Fruit fly (Drosophila melanogaster) whole organism, pupa: ENCODE measurements around the gene CG17327.

Experiments used
- CG10348 ChIP-seq: fragments of 200-800 bp; sonication (Bioruptor generic); IDR thresholded peaks from 2 replicates; pipeline ENCODE4 v1.3.6; 2022; ENCODE audit warnings: missing biosample characterization, missing genetic modification characterization
- CG12605 ChIP-seq: fragments of 200-800 bp; sonication (Bioruptor generic); IDR thresholded peaks from 2 replicates; pipeline ENCODE4 v1.3.6; 2022; ENCODE audit warnings: missing biosample characterization, missing genetic modification characterization
- CG13204 ChIP-seq: fragments of 200-800 bp; sonication (Bioruptor generic); optimal IDR thresholded peaks from 2 replicates; lab custom pipeline; 2018; ENCODE audit warnings: missing biosample characterization, mild to moderate bottlenecking, missing genetic modification characterization, moderate library complexity
- CG14655 ChIP-seq: fragments of 200-800 bp; sonication (Bioruptor generic); optimal IDR thresholded peaks from 3 replicates; lab custom pipeline; 2017; ENCODE audit warnings: mild to moderate bottlenecking, missing biosample characterization, missing genetic modification reagents, missing genetic modification characterization
- CG15710 ChIP-seq: fragments of 200-800 bp; sonication (Bioruptor generic); optimal IDR thresholded peaks from 2 replicates; lab custom pipeline; 2018; ENCODE audit warnings: missing biosample characterization, mild to moderate bottlenecking, missing genetic modification characterization, moderate library complexity
- CG17806 ChIP-seq: fragments of 200-800 bp; sonication (Bioruptor generic); optimal IDR thresholded peaks from 2 replicates; lab custom pipeline; 2018; ENCODE audit warnings: missing biosample characterization, mild to moderate bottlenecking, missing genetic modification characterization, moderate library complexity
- CG32121 ChIP-seq: fragments of 200-800 bp; sonication (Bioruptor generic); IDR thresholded peaks from 2 replicates; pipeline ENCODE4 v1.3.6; 2022; ENCODE audit warnings: missing biosample characterization, missing genetic modification characterization
- CG34367 ChIP-seq: fragments of 200-800 bp; sonication (Bioruptor generic); optimal IDR thresholded peaks from 2 replicates; lab custom pipeline; 2018; ENCODE audit warnings: missing biosample characterization, mild to moderate bottlenecking, missing genetic modification characterization
- CG4496 ChIP-seq: fragments of 200-800 bp; sonication (Bioruptor generic); IDR thresholded peaks from 3 replicates; pipeline ENCODE4 v1.3.6; 2022; ENCODE audit warnings: missing biosample characterization, missing genetic modification characterization
- CG8159 ChIP-seq: fragments of 200-800 bp; sonication (Bioruptor generic); optimal IDR thresholded peaks from 3 replicates; lab custom pipeline; 2018; ENCODE audit warnings: missing biosample characterization, mild to moderate bottlenecking, missing genetic modification characterization, moderate library complexity
- CG8301 ChIP-seq: fragments of 200-800 bp; sonication (Bioruptor generic); optimal IDR thresholded peaks from 2 replicates; lab custom pipeline; 2018; ENCODE audit warnings: missing biosample characterization, mild to moderate bottlenecking, missing genetic modification characterization
- CG9948 ChIP-seq: fragments of 200-800 bp; sonication (Bioruptor generic); optimal IDR thresholded peaks from 2 replicates; lab custom pipeline; 2018; ENCODE audit warnings: missing biosample characterization, mild to moderate bottlenecking, missing genetic modification characterization, moderate library complexity
- D1 ChIP-seq: fragments of 200-800 bp; sonication (Bioruptor generic); optimal IDR thresholded peaks from 2 replicates; lab custom pipeline; 2018; ENCODE audit warnings: missing biosample characterization, mild to moderate bottlenecking, missing genetic modification characterization, moderate library complexity
- EcR ChIP-seq: fragments of 200-800 bp; sonication (Bioruptor generic); optimal IDR thresholded peaks from 3 replicates; lab custom pipeline; 2019; ENCODE audit warnings: missing biosample characterization, missing genetic modification characterization, mild to moderate bottlenecking, moderate library complexity, missing genetic modification reagents
- Ets98B ChIP-seq: fragments of 200-800 bp; sonication (Bioruptor generic); IDR thresholded peaks from 2 replicates; pipeline ENCODE4 v1.3.6; 2022; ENCODE audit warnings: missing biosample characterization, missing genetic modification characterization
- Pif1A ChIP-seq: fragments of 200-800 bp; sonication (Bioruptor generic); optimal IDR thresholded peaks from 3 replicates; lab custom pipeline; 2016; ENCODE audit warnings: missing biosample characterization, missing genetic modification characterization
- Pif1B ChIP-seq: fragments of 200-800 bp; sonication (Bioruptor generic); optimal IDR thresholded peaks from 3 replicates; lab custom pipeline; 2016; ENCODE audit warnings: missing biosample characterization, missing genetic modification characterization
- Snoo ChIP-seq: fragments of 200-800 bp; sonication (Bioruptor generic); optimal IDR thresholded peaks from 3 replicates; lab custom pipeline; 2017; ENCODE audit warnings: missing biosample characterization, mild to moderate bottlenecking, missing genetic modification characterization, inconsistent platforms
- fd96Ca ChIP-seq: fragments of 200-800 bp; sonication (Bioruptor generic); IDR thresholded peaks from 3 replicates; pipeline ENCODE4 v1.3.6; 2022; ENCODE audit warnings: missing biosample characterization, missing genetic modification characterization
- gl ChIP-seq: fragments of 200-800 bp; sonication (Bioruptor generic); optimal IDR thresholded peaks from 2 replicates; lab custom pipeline; 2018; ENCODE audit warnings: missing biosample characterization, mild to moderate bottlenecking, missing genetic modification characterization
- rn ChIP-seq: fragments of 200-800 bp; sonication (Bioruptor generic); IDR thresholded peaks from 2 replicates; pipeline ENCODE4 v1.3.6; 2022; ENCODE audit warnings: missing biosample characterization, missing genetic modification characterization

Gene CG17327

dm6 chr3R:12982982-12983633 is 14.4 kb downstream of the CG17327 start:
- peak; percentile 49; the same call in 1 of the 2 replicates for TF ChIP-seq CG12605 (GFP tag; lab: Robert Waterston, UW)
- TF ChIP-seq CG13204 = no peak

dm6 chr3R:12982167-12982981 is 15.2 kb downstream of the CG17327 start:
- TF ChIP-seq Pif1B (GFP tag; lab: Kevin White, UChicago) (peak; percentile 67), CG8159 (peak; percentile 69), CG10348 (GFP tag; lab: Robert Waterston, UW) (peak; percentile 13; the same call in 1 of the 2 replicates), rn (GFP tag; lab: Robert Waterston, UW) (peak; percentile 27; the same call in 1 of the 2 replicates), CG4496 (GFP tag; lab: Robert Waterston, UW) (peak; percentile 79), CG15710 (tag; lab: Kevin White, UChicago) (peak; percentile 67), CG8301 (tag; lab: Kevin White, UChicago) (peak; percentile 69), fd96Ca (GFP tag; lab: Robert Waterston, UW) (peak; percentile 59; the same call in 1 of the 3 replicates), CG14655 (no peak), CG9948 (peak; percentile 56), CG13204 (no peak), CG32121 (GFP tag; lab: Robert Waterston, UW) (peak; percentile 74), gl (tag; lab: Kevin White, UChicago) (peak; percentile 52), CG34367 (tag; lab: Kevin White, UChicago) (peak; percentile 64), Ets98B (GFP tag; lab: Robert Waterston, UW) (peak; percentile 75), D1 (peak; percentile 74), EcR (GFP tag; lab: Kevin White, UChicago) (peak; percentile 84), CG12605 (GFP tag; lab: Robert Waterston, UW) (peak; percentile 64), Snoo (tag; lab: Kevin White, UChicago) (peak; percentile 51), Pif1A (GFP tag; lab: Kevin White, UChicago) (peak; percentile 29), CG17806 (tag; lab: Kevin White, UChicago) (peak; percentile 63)
- TF ChIP-seq, all 21 proteins: peak for 19

dm6 chr3R:12981334-12982166 is 16.0 kb downstream of the CG17327 start:
- peak; percentile 65 for TF ChIP-seq CG34367 (tag; lab: Kevin White, UChicago)
- TF ChIP-seq fd96Ca (GFP tag; lab: Robert Waterston, UW) = peak; percentile 43; the same call in 1 of the 3 replicates
- peak; percentile 36 for TF ChIP-seq CG13204
- TF ChIP-seq D1 = no peak
- no peak for TF ChIP-seq gl (tag; lab: Kevin White, UChicago)
- peak; percentile 73 for TF ChIP-seq CG17806 (tag; lab: Kevin White, UChicago)
- peak; percentile 54; the same call in 1 of the 2 replicates for TF ChIP-seq CG12605 (GFP tag; lab: Robert Waterston, UW)
- TF ChIP-seq rn (GFP tag; lab: Robert Waterston, UW) = 0 out of 2 replicates have a peak, but pooled peaks have one; percentile 17
- peak; percentile 75 for TF ChIP-seq CG32121 (GFP tag; lab: Robert Waterston, UW)
- peak; percentile 76 for TF ChIP-seq CG8301 (tag; lab: Kevin White, UChicago)
- TF ChIP-seq Ets98B (GFP tag; lab: Robert Waterston, UW) = peak; percentile 29
- peak; percentile 87 for TF ChIP-seq CG8159
- TF ChIP-seq CG9948 = peak; percentile 76
- peak; percentile 91 for TF ChIP-seq EcR (GFP tag; lab: Kevin White, UChicago)
- TF ChIP-seq CG14655 = peak; percentile 86
- TF ChIP-seq CG15710 (tag; lab: Kevin White, UChicago) = peak; percentile 72
- TF ChIP-seq CG10348 (GFP tag; lab: Robert Waterston, UW) = no peak
- peak; percentile 46 for TF ChIP-seq Pif1B (GFP tag; lab: Kevin White, UChicago)
- TF ChIP-seq Snoo (tag; lab: Kevin White, UChicago) = peak; percentile 66
- peak; percentile 80 for TF ChIP-seq Pif1A (GFP tag; lab: Kevin White, UChicago)
- TF ChIP-seq CG4496 (GFP tag; lab: Robert Waterston, UW) = peak; percentile 73; the same call in 2 of the 3 replicates

- 0 out of 3 replicates have a peak, but pooled peaks have one; percentile 28 for TF ChIP-seq CG4496 (GFP tag; lab: Robert Waterston, UW)
- TF ChIP-seq Ets98B (GFP tag; lab: Robert Waterston, UW) = no peak; the same call in 1 of the 2 replicates
- TF ChIP-seq CG9948 = no peak
These were observed 16.8 kb downstream of the CG17327 start, which contains the start of gene Paip2 for dm6 chr3R:12980628-12981219. Paip2 (plus strand) TSS chr3R:12980792.
